Fruit fly (Drosophila melanogaster) whole organism, embryonic: ENCODE results near the gene CG32354.

ENCODE experiments used
- Antp ChIP-seq: fragments of 200-800 bp; sonication (Bioruptor generic); optimal IDR thresholded peaks from 3 replicates; lab custom pipeline; 2016; ENCODE audit warnings: missing biosample characterization, missing genetic modification characterization
- CG10654 ChIP-seq: fragments of 200-800 bp; sonication (Bioruptor generic); optimal IDR thresholded peaks from 2 replicates; lab custom pipeline; 2016; ENCODE audit warnings: missing biosample characterization, missing genetic modification characterization
- CG12071 ChIP-seq: fragments of 200-800 bp; sonication (Bioruptor generic); optimal IDR thresholded peaks from 3 replicates; lab custom pipeline; 2018; ENCODE audit warnings: missing biosample characterization, mild to moderate bottlenecking, missing genetic modification characterization
- CG12219 ChIP-seq: fragments of 200-800 bp; sonication (Bioruptor generic); optimal IDR thresholded peaks from 3 replicates; lab custom pipeline; 2018; ENCODE audit warnings: missing biosample characterization, mild to moderate bottlenecking, missing genetic modification characterization
- CG12769 ChIP-seq: fragments of 200-800 bp; sonication (Bioruptor generic); optimal IDR thresholded peaks from 2 replicates; lab custom pipeline; 2019; ENCODE audit warnings: missing biosample characterization, mild to moderate bottlenecking, missing genetic modification characterization, moderate library complexity
- CG13123 ChIP-seq: fragments of 200-800 bp; sonication (Bioruptor generic); optimal IDR thresholded peaks from 2 replicates; lab custom pipeline; 2016; ENCODE audit warnings: missing biosample characterization, missing genetic modification characterization
- CG13775 ChIP-seq: fragments of 200-800 bp; sonication (Bioruptor generic); optimal IDR thresholded peaks from 3 replicates; lab custom pipeline; 2017; ENCODE audit warnings: missing biosample characterization, mild to moderate bottlenecking, missing genetic modification characterization
- CG14050 ChIP-seq: fragments of 200-800 bp; sonication (Bioruptor generic); IDR thresholded peaks from 3 replicates; pipeline ENCODE4 v1.3.6; 2022; ENCODE audit warnings: missing biosample characterization, missing genetic modification characterization
- CG14710 ChIP-seq: fragments of 200-800 bp; sonication (Bioruptor generic); optimal IDR thresholded peaks from 3 replicates; lab custom pipeline; 2019; ENCODE audit warnings: missing biosample characterization, mild to moderate bottlenecking, missing genetic modification characterization, moderate library complexity
- CG15073 ChIP-seq: fragments of 200-800 bp; sonication (Bioruptor generic); optimal IDR thresholded peaks from 2 replicates; lab custom pipeline; 2016; ENCODE audit warnings: missing biosample characterization, missing genetic modification characterization
- CG1647 ChIP-seq: fragments of 200-800 bp; sonication (Bioruptor generic); optimal IDR thresholded peaks from 3 replicates; lab custom pipeline; 2016; ENCODE audit warnings: missing biosample characterization, missing genetic modification characterization
- CG17328 ChIP-seq: fragments of 200-800 bp; sonication (Bioruptor generic); IDR thresholded peaks from 2 replicates; pipeline ENCODE4 v1.3.6; 2022; ENCODE audit warnings: missing biosample characterization, missing genetic modification characterization
- CG17802 ChIP-seq: fragments of 200-800 bp; sonication (Bioruptor generic); optimal IDR thresholded peaks from 2 replicates; lab custom pipeline; 2018; ENCODE audit warnings: missing biosample characterization, mild to moderate bottlenecking, missing genetic modification characterization, moderate library complexity
- CG18011 ChIP-seq: fragments of 200-800 bp; sonication (Bioruptor generic); optimal IDR thresholded peaks from 2 replicates; lab custom pipeline; 2017; ENCODE audit warnings: missing biosample characterization, missing genetic modification characterization, mild to moderate bottlenecking, moderate library complexity, missing genotype
- CG30403 ChIP-seq: fragments of 200-800 bp; sonication (Bioruptor generic); optimal IDR thresholded peaks from 3 replicates; lab custom pipeline; 2016; ENCODE audit warnings: missing biosample characterization, missing genetic modification characterization
- CG3281 ChIP-seq: fragments of 200-800 bp; sonication (Bioruptor generic); optimal IDR thresholded peaks from 3 replicates; lab custom pipeline; 2017; ENCODE audit warnings: missing biosample characterization, mild to moderate bottlenecking, missing genetic modification characterization
- CG4282 ChIP-seq: fragments of 200-800 bp; sonication (Bioruptor generic); optimal IDR thresholded peaks from 2 replicates; lab custom pipeline; 2016; ENCODE audit warnings: missing biosample characterization, missing genetic modification characterization
- CG4328 ChIP-seq: fragments of 200-800 bp; sonication (Bioruptor generic); optimal IDR thresholded peaks from 3 replicates; lab custom pipeline; 2017; ENCODE audit warnings: missing biosample characterization, missing genetic modification reagents, missing genetic modification characterization
- CG4360 ChIP-seq: fragments of 200-800 bp; sonication (Bioruptor generic); IDR thresholded peaks from 2 replicates; pipeline ENCODE4 v1.3.6; 2022; ENCODE audit warnings: missing biosample characterization, missing genetic modification characterization
- CG5180 ChIP-seq: fragments of 200-800 bp; sonication (Bioruptor generic); optimal IDR thresholded peaks from 3 replicates; lab custom pipeline; 2017; ENCODE audit warnings: missing biosample characterization, missing genetic modification characterization, mild to moderate bottlenecking, moderate library complexity, missing genetic modification reagents
- CG8944 ChIP-seq: fragments of 200-800 bp; sonication (Bioruptor generic); optimal IDR thresholded peaks from 3 replicates; lab custom pipeline; 2016; ENCODE audit warnings: missing biosample characterization, missing genetic modification characterization
- CG9727 ChIP-seq: fragments of 200-800 bp; sonication (Bioruptor generic); optimal IDR thresholded peaks from 3 replicates; lab custom pipeline; 2017; ENCODE audit warnings: missing biosample characterization, mild to moderate bottlenecking, missing genetic modification characterization
- E2f1 ChIP-seq: fragments of 200-800 bp; sonication (Bioruptor generic); IDR thresholded peaks from 2 replicates; pipeline ENCODE4 v1.3.6; 2022; ENCODE audit warnings: missing biosample characterization, missing genetic modification characterization
- Eip74EF ChIP-seq, 2 experiments: fragments of 200-800 bp in 1 of 2; fragments of >200 bp in 1 of 2; sonication (Bioruptor generic) in 1 of 2; optimal IDR thresholded peaks; 2 replicates each; lab custom pipeline; 2017 to 2019; ENCODE audit warnings: missing biosample characterization in 2 of 2, missing genetic modification characterization in 2 of 2, mild to moderate bottlenecking in 1 of 2, moderate library complexity in 1 of 2
- Hmr ChIP-seq: fragments of 200-800 bp; sonication (Bioruptor generic); optimal IDR thresholded peaks from 3 replicates; lab custom pipeline; 2017; ENCODE audit warnings: mild to moderate bottlenecking, missing biosample characterization, missing genetic modification reagents, missing genetic modification characterization
- Hr3 ChIP-seq: fragments of 200-800 bp; sonication (Bioruptor generic); optimal IDR thresholded peaks from 3 replicates; lab custom pipeline; 2016; ENCODE audit warnings: missing biosample characterization, missing genetic modification characterization
- Med ChIP-seq: fragments of 200-800 bp; sonication (Bioruptor generic); peaks from one replicate; lab custom pipeline; 2016; ENCODE audit warnings: missing biosample characterization, missing genetic modification characterization, mild to moderate bottlenecking, inconsistent platforms, moderate library complexity
- Myb ChIP-seq: fragments of 200-800 bp; sonication (Bioruptor generic); optimal IDR thresholded peaks from 2 replicates; lab custom pipeline; 2016; ENCODE audit warnings: missing biosample characterization, missing genetic modification characterization
- NC2α ChIP-seq: fragments of 200-800 bp; sonication (Bioruptor generic); optimal IDR thresholded peaks from 2 replicates; lab custom pipeline; 2016; ENCODE audit warnings: missing biosample characterization, missing genetic modification characterization
- Nf-YB ChIP-seq: fragments of 200-800 bp; sonication (Bioruptor generic); optimal IDR thresholded peaks from 3 replicates; lab custom pipeline; 2019; ENCODE audit warnings: missing biosample characterization, mild to moderate bottlenecking, missing genetic modification characterization, moderate library complexity
- Nf-YC ChIP-seq: fragments of 200-800 bp; optimal IDR thresholded peaks from 3 replicates; lab custom pipeline; 2019; ENCODE audit warnings: missing biosample characterization, mild to moderate bottlenecking, missing genetic modification characterization, moderate library complexity
- al ChIP-seq: fragments of 200-800 bp; sonication (Bioruptor generic); IDR thresholded peaks from 2 replicates; pipeline ENCODE4 v1.3.6; 2022; ENCODE audit warnings: missing biosample characterization, missing genetic modification characterization
- aop ChIP-seq: fragments of 200-800 bp; sonication (Bioruptor generic); IDR thresholded peaks from 2 replicates; pipeline ENCODE4 v1.3.6; 2022; ENCODE audit warnings: missing biosample characterization, missing genetic modification characterization
- bigmax ChIP-seq: fragments of 200-800 bp; sonication (Bioruptor generic); optimal IDR thresholded peaks from 2 replicates; lab custom pipeline; 2018; ENCODE audit warnings: missing biosample characterization, mild to moderate bottlenecking, missing genetic modification characterization
- chn ChIP-seq: fragments of 200-800 bp; sonication (Bioruptor generic); optimal IDR thresholded peaks from 2 replicates; lab custom pipeline; 2016; ENCODE audit warnings: missing biosample characterization, missing genetic modification characterization
- danr ChIP-seq: fragments of 200-800 bp; sonication (Bioruptor generic); IDR thresholded peaks from 2 replicates; pipeline ENCODE4 v1.3.6; 2022; ENCODE audit warnings: missing biosample characterization, missing genetic modification characterization
- dimm ChIP-seq: fragments of 200-800 bp; sonication (Bioruptor generic); IDR thresholded peaks from 2 replicates; pipeline ENCODE4 v1.3.6; 2022; ENCODE audit warnings: missing biosample characterization, missing genetic modification characterization
- fu2 ChIP-seq: fragments of 200-800 bp; sonication (Bioruptor generic); optimal IDR thresholded peaks from 2 replicates; lab custom pipeline; 2016; ENCODE audit warnings: missing biosample characterization, missing genetic modification characterization
- gcm2 ChIP-seq: fragments of 200-800 bp; sonication (Bioruptor generic); optimal IDR thresholded peaks from 2 replicates; lab custom pipeline; 2016; ENCODE audit warnings: missing biosample characterization, missing genetic modification characterization
- her ChIP-seq: fragments of 200-800 bp; sonication (Bioruptor generic); optimal IDR thresholded peaks from 2 replicates; lab custom pipeline; 2016; ENCODE audit warnings: missing biosample characterization, missing genetic modification characterization
- ind ChIP-seq: fragments of 200-800 bp; sonication (Bioruptor generic); optimal IDR thresholded peaks from 3 replicates; lab custom pipeline; 2016; ENCODE audit warnings: missing biosample characterization, missing genetic modification characterization
- jigr1 ChIP-seq: fragments of 200-800 bp; sonication (Bioruptor generic); IDR thresholded peaks from 3 replicates; pipeline ENCODE4 v1.3.6; 2022; ENCODE audit warnings: missing biosample characterization, missing genetic modification characterization
- ken ChIP-seq: fragments of 200-800 bp; sonication (Bioruptor generic); IDR thresholded peaks from 3 replicates; pipeline ENCODE4 v1.3.6; 2022; ENCODE audit warnings: missing biosample characterization, missing genetic modification characterization
- kni ChIP-seq: fragments of 200-800 bp; sonication (Bioruptor generic); optimal IDR thresholded peaks from 3 replicates; lab custom pipeline; 2017; ENCODE audit warnings: mild to moderate bottlenecking, missing biosample characterization, missing genetic modification reagents, missing genetic modification characterization
- onecut ChIP-seq: fragments of 200-800 bp; sonication (Bioruptor generic); IDR thresholded peaks from 2 replicates; pipeline ENCODE4 v1.3.6; 2022; ENCODE audit warnings: missing biosample characterization, missing genetic modification characterization
- pho ChIP-seq: fragments of 200-800 bp; sonication (Bioruptor generic); optimal IDR thresholded peaks from 2 replicates; lab custom pipeline; 2016; ENCODE audit warnings: missing biosample characterization, missing genetic modification characterization
- psq ChIP-seq: fragments of 200-800 bp; sonication (Bioruptor generic); optimal IDR thresholded peaks from 2 replicates; lab custom pipeline; 2017; ENCODE audit warnings: missing biosample characterization, missing genetic modification characterization
- sd ChIP-seq: fragments of 200-800 bp; sonication (Bioruptor generic); optimal IDR thresholded peaks from 3 replicates; lab custom pipeline; 2018; ENCODE audit warnings: missing biosample characterization, mild to moderate bottlenecking, missing genetic modification characterization, moderate library complexity
- stwl ChIP-seq: fragments of 200-800 bp; sonication (Bioruptor generic); optimal IDR thresholded peaks from 3 replicates; lab custom pipeline; 2018; ENCODE audit warnings: missing biosample characterization, mild to moderate bottlenecking, missing genetic modification characterization, moderate library complexity
- tll ChIP-seq, 2 experiments: fragments of 200-800 bp in 1 of 2; fragments of >200 bp in 1 of 2; sonication (Bioruptor generic) in 1 of 2; optimal IDR thresholded peaks; 2 replicates each; lab custom pipeline; 2017 to 2019; ENCODE audit warnings: missing biosample characterization in 2 of 2, missing genetic modification characterization in 2 of 2, mild to moderate bottlenecking in 1 of 2, moderate library complexity in 1 of 2
- unc-4 ChIP-seq: fragments of 200-800 bp; sonication (Bioruptor generic); IDR thresholded peaks from 2 replicates; pipeline ENCODE4 v1.3.6; 2022; ENCODE audit warnings: missing biosample characterization, missing genetic modification characterization; ENCODE audit not compliant: partially characterized antibody

Gene CG32354

DNA sequence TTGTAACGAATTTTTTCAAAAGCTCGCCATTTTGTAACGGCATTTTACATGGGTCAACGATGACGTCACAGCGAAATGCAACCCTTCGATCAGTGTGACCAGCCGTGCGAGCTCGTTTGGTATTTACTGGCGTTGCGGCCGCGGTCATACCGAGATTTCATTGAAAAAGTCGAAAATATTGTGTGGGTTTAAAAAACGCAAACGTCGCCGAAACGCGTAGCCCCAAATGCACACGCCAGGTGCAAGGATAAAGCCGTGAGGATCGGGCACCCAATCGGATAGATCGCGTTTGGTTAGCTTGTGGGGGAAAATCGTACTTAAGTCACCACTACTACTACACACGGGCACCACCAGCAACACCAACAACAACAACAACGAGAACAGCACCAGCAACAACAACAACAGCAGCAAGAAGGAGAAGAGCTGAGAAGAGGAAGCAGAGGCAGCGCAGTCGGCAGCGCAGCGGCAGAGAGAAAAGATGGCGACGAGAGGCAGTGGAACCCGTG is 2.9 kb upstream of the CG32354 start, which contains the start of gene Cbl (continued):
- TF ChIP-seq CG5180 (GFP tag; lab: Kevin White, UChicago) (no peak), gcm2 (GFP tag; lab: Kevin White, UChicago) (no peak), CG30403 (GFP tag; lab: Kevin White, UChicago) (no peak), CG14710 (tag; lab: Kevin White, UChicago) (peak; percentile 73), Hmr (GFP tag; lab: Kevin White, UChicago) (no peak), jigr1 (GFP tag; lab: Robert Waterston, UW) (no peak), Myb (GFP tag; lab: Kevin White, UChicago) (peak; percentile 99), CG12219 (GFP tag; lab: Kevin White, UChicago) (no peak), pho (GFP tag; lab: Kevin White, UChicago) (no peak), Med (GFP tag; lab: Kevin White, UChicago) (peak; percentile 84), Nf-YB (GFP tag; lab: Kevin White, UChicago) (no peak), Nf-YC (no peak), Hr3 (GFP tag; lab: Kevin White, UChicago) (no peak), CG13775 (GFP tag; lab: Kevin White, UChicago) (no peak), ind (no peak), aop (GFP tag; lab: Robert Waterston, UW) (no peak), dimm (GFP tag; lab: Robert Waterston, UW) (no peak), CG12071 (GFP tag; lab: Kevin White, UChicago) (no peak), CG9727 (no peak), NC2α (GFP tag; lab: Kevin White, UChicago) (no peak), al (GFP tag; lab: Robert Waterston, UW) (no peak), her (GFP tag; lab: Kevin White, UChicago) (no peak), CG4282 (GFP tag; lab: Kevin White, UChicago) (no peak), CG18011 (GFP tag; lab: Kevin White, UChicago) (no peak), CG4328 (GFP tag; lab: Kevin White, UChicago) (no peak), CG12769 (tag; lab: Kevin White, UChicago) (no peak), CG17802 (tag; lab: Kevin White, UChicago) (no peak), bigmax (no peak), CG14050 (GFP tag; lab: Robert Waterston, UW) (no peak), CG1647 (GFP tag; lab: Kevin White, UChicago) (no peak), psq (GFP tag; lab: Kevin White, UChicago) (no peak), tll (GFP tag; optimal IDR thresholded peaks at IDR 0.05; lab: Kevin White, UChicago) (peak in 1 of 2 experiments; percentile 42), CG3281 (GFP tag; lab: Kevin White, UChicago) (no peak), CG4360 (peak; percentile 100), danr (GFP tag; lab: Robert Waterston, UW) (no peak), onecut (GFP tag; lab: Robert Waterston, UW) (peak; percentile 23; the same call in 1 of the 2 replicates), ken (GFP tag; lab: Robert Waterston, UW) (no peak), CG8944 (GFP tag; lab: Kevin White, UChicago) (no peak), Antp (GFP tag; lab: Kevin White, UChicago) (no peak), stwl (peak; percentile 67), kni (GFP tag; lab: Kevin White, UChicago) (no peak), Eip74EF (GFP tag; optimal IDR thresholded peaks at IDR 0.05; lab: Kevin White, UChicago) (no peak), chn (GFP tag; lab: Kevin White, UChicago) (no peak), CG10654 (GFP tag; lab: Kevin White, UChicago) (no peak), sd (tag; lab: Kevin White, UChicago) (no peak), unc-4 (GFP tag; lab: Robert Waterston, UW) (peak; percentile 55), fu2 (GFP tag; lab: Kevin White, UChicago) (no peak), E2f1 (no peak), CG13123 (GFP tag; lab: Kevin White, UChicago) (no peak), CG17328 (GFP tag; lab: Robert Waterston, UW) (no peak), CG15073 (no peak)
